Fruit fly (Drosophila melanogaster): ENCODE measurements around the gene NimC1.

DNA sequence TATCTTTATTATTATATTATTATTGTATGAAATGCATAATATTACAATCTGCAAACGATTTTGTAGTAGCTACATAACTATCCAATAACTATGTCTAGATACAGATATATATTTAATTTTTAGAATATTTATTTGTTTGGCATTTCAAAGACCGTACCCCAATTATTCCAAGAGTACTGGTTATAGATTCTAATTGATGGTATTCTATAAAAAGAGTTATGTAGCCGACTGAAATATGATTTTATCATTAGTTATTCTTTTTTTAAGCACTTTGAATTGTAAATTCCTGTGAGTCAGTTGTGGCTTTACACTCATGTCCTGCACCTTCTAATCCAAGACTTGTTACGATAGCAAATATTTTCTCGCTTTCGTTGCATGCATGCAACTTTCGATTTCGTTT is 50.9 kb downstream of the NimC1 start:
- TF ChIP-seq psq (GFP tag; optimal IDR thresholded peaks at IDR 0.05) (no peak), foxo (GFP tag; optimal IDR thresholded peaks at IDR 0.05) (no peak), OdsH (GFP tag; optimal IDR thresholded peaks at IDR 0.05) (no peak), Myc (optimal IDR thresholded peaks at IDR 0.05) (no peak), Dif (GFP tag; optimal IDR thresholded peaks at IDR 0.05; ENCODE audit: partially characterized antibody) (no peak)
